Fruit fly (Drosophila melanogaster): ENCODE measurements around the gene msd1.

DNA sequence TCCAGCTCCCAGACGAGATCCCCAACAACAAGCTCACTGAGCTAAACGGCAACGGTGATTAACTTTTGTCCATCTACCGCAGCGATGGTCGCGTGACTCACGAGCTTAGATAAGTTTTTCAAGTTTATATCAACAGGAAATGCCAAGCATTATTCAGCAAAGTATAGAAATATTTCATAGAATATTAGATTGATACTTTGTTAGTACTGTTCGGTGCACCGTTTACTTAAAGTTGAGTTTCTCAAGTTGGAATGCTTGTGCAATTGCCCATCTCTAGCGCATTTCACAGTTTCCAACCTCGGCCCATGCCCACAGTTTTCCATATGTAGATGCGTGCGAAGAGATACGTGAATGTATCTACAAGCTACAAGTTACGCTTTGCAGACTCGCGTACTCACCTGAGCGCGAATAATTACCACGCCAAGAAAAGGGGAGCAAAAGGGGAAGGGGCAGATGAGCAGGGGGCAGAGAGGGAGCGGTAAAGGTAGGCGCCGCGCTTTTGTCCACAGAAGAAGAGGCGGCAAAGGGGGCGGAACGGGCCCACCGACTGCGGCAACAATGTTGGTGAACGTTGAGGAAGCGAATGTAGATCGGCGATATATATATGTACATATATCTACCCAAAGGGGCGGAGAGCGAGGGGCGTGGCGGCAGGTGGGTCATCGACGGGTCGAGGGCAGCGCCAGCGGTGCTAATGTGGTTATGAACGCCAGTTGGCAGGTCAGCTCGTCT, 44.6 kb downstream of the msd1 start:
- TF ChIP-seq Crg-1 (GFP tag; optimal IDR thresholded peaks at IDR 0.05) (no peak), Hr96 (GFP tag; optimal IDR thresholded peaks at IDR 0.05) (no peak), CG7101 (tag; optimal IDR thresholded peaks at IDR 0.05) (no peak), CG33017 (tag; optimal IDR thresholded peaks at IDR 0.05) (no peak)
